Worm (Caenorhabditis elegans): ENCODE data around the gene fbxb-77.

DNA sequence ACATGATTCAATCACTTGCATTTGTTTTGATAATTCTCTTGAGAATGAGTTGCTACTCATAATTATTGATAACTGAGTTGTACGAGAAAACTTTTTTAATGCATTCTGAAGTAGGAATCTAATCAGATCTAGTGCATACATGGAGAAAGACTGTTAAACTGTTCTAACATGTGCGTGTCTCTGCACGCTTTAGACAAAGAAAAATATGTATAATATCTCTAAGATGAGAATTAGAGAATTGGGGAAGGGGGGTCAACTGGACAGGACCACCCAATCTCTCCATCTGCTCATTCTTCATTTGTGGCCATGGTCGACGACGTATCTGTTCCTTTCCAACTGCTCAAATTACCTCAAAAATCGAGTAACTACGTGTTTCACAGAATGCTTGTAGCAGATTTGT is 18.7 kb downstream of the fbxb-77 start, which contains the start of gene fbxb-78:
- TF ChIP-seq ZK546.5 (tag; optimal IDR thresholded peaks at IDR 0.05) (no peak), pqm-1 (tag; optimal IDR thresholded peaks at IDR 0.05) (no peak), egl-27 (tag; optimal IDR thresholded peaks at IDR 0.05) (no peak), unc-62 (GFP tag; optimal IDR thresholded peaks at IDR 0.05) (no peak), R02D3.7 (tag; optimal IDR thresholded peaks at IDR 0.05) (no peak), nhr-12 (tag; optimal IDR thresholded peaks at IDR 0.05) (no peak), ztf-11 (tag; optimal IDR thresholded peaks at IDR 0.05) (no peak)
